Worm (Caenorhabditis elegans) whole organism, midembryonic: ENCODE measurements around the gene ncs-1.

ENCODE experiments used
- T22C8.4 ChIP-seq: fragments of 200-800 bp; sonication (Bioruptor generic); IDR thresholded peaks from 2 replicates; pipeline ENCODE4 v1.3.6; 2022; ENCODE audit warnings: missing genetic modification characterization, missing compliant biosample characterization
- cog-1 ChIP-seq: sonication (generic microtip); optimal IDR thresholded peaks from 2 replicates; lab custom pipeline; 2016; ENCODE audit warnings: missing genetic modification characterization, missing compliant biosample characterization
- flt-1 ChIP-seq: fragments of 200-800 bp; sonication (Bioruptor generic); IDR thresholded peaks from 2 replicates; pipeline ENCODE4 v1.3.6; 2022; ENCODE audit warnings: missing genetic modification characterization, missing compliant biosample characterization
- klf-2 ChIP-seq: fragments of 200-800 bp; sonication (Bioruptor generic); conservative IDR thresholded peaks from 2 replicates; pipeline ENCODE4 v1.3.6; 2022; ENCODE audit warnings: missing genetic modification reagents, missing genetic modification characterization, missing compliant biosample characterization
- med-1 ChIP-seq: sonication (generic microtip); optimal IDR thresholded peaks from 2 replicates; lab custom pipeline; 2017; ENCODE audit warnings: missing genetic modification characterization, mild to moderate bottlenecking, missing compliant biosample characterization, antibody characterized with exemption, missing genetic modification reagents; ENCODE audit not compliant: insufficient read depth
- ref-1 ChIP-seq: fragments of 200-800 bp; sonication (Bioruptor generic); conservative IDR thresholded peaks from 2 replicates; pipeline ENCODE4 v1.3.6; 2022; ENCODE audit warnings: missing genetic modification reagents, missing genetic modification characterization, missing compliant biosample characterization
- tab-1 ChIP-seq: fragments of 200-800 bp; sonication (Bioruptor generic); IDR thresholded peaks from 2 replicates; pipeline ENCODE4 v1.3.6; 2022; ENCODE audit warnings: missing genetic modification characterization, missing compliant biosample characterization
- ztf-23 ChIP-seq: fragments of 200-800 bp; sonication (Bioruptor generic); IDR thresholded peaks from 2 replicates; pipeline ENCODE4 v1.3.6; 2022; ENCODE audit warnings: missing genetic modification reagents, missing genetic modification characterization, missing compliant biosample characterization
- ztf-29 ChIP-seq: fragments of 200-800 bp; sonication (Bioruptor generic); IDR thresholded peaks from 2 replicates; pipeline ENCODE4 v1.3.6; 2022; ENCODE audit warnings: missing genetic modification reagents, missing genetic modification characterization, missing compliant biosample characterization

ce11 chrX:918097-918496 lies 45.0 kb downstream of the ncs-1 start, which contains the start of gene F35H12.5:
- no peak for TF ChIP-seq ztf-23 (GFP tag; lab: Robert Waterston, UW)
- TF ChIP-seq flt-1: no peak
- no peak for TF ChIP-seq med-1 (GFP tag; lab: Kevin White, UChicago)
- TF ChIP-seq cog-1 (tag; lab: Kevin White, UChicago): no peak
- TF ChIP-seq T22C8.4 (GFP tag; lab: Robert Waterston, UW): no peak
- TF ChIP-seq ztf-29: no peak
- no peak for TF ChIP-seq ref-1 (GFP tag; lab: Robert Waterston, UW)
- TF ChIP-seq tab-1 (GFP tag; lab: Robert Waterston, UW): no peak
- TF ChIP-seq klf-2 (GFP tag; lab: Robert Waterston, UW): no peak
